Worm (Caenorhabditis elegans) whole organism, L4/young adult: Measurements from ENCODE around the gene chil-18.

Source experiments
- W03F9.2 ChIP-seq: fragments of 150-350 bp; optimal IDR thresholded peaks from 2 replicates; lab custom pipeline; 2014; ENCODE audit warnings: missing biosample characterization, missing genetic modification characterization
- dao-5 ChIP-seq: sonication (generic microtip); optimal IDR thresholded peaks from 2 replicates; lab custom pipeline; 2016; ENCODE audit warnings: missing genotype, missing genetic modification characterization, moderate library complexity, missing compliant biosample characterization
- him-1 ChIP-seq: sonication (generic microtip); optimal IDR thresholded peaks from 2 replicates; lab custom pipeline; 2016; ENCODE audit warnings: missing genotype, missing genetic modification reagents, missing genetic modification characterization, missing compliant biosample characterization

DNA sequence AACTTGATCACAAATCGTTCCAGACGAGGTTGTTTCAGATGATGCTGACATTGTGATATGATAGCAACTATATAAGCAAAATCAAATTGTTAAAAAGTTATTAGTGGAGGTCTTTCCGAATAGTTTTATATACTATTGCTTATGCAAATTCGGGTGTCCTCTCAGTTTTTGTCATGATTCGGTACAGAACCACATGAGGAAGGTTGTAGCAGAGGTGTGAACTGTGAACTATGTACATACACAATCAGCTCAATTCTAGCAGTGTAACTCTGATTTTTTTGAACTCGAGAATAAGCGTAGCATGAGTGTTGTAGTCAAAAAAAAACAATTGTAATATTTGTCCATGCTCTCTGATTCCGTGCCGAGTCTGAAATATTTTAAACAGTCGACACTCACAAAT is 45.0 kb upstream of the chil-18 start, which contains the start of gene Y51B9A.6:
- TF ChIP-seq him-1 (tag; lab: Kevin White, UChicago) (no peak), W03F9.2 (tag; lab: Kevin White, UChicago) (no peak), dao-5 (tag; lab: Kevin White, UChicago) (no peak)
